Worm (Caenorhabditis elegans) whole organism, L3 larva: ENCODE data around the gene F57A10.4.

Experiments
- ZK546.5 ChIP-seq: sonication (generic microtip); optimal IDR thresholded peaks from 2 replicates; lab custom pipeline; 2017; ENCODE audit warnings: missing biosample characterization, missing genetic modification characterization
- aly-2 ChIP-seq: fragments of 150-350 bp; optimal IDR thresholded peaks from 2 replicates; lab custom pipeline; 2014; ENCODE audit warnings: missing biosample characterization, missing genetic modification characterization
- ama-1 ChIP-seq: fragments of 150-350 bp; optimal IDR thresholded peaks from 2 replicates; lab custom pipeline; 2018
- ceh-16 ChIP-seq: sonication (generic microtip); optimal IDR thresholded peaks from 2 replicates; lab custom pipeline; 2017; ENCODE audit warnings: missing biosample characterization, missing genetic modification characterization
- ceh-28 ChIP-seq: fragments of 150-350 bp; optimal IDR thresholded peaks from 2 replicates; lab custom pipeline; 2014; ENCODE audit warnings: missing biosample characterization, missing genetic modification reagents, missing genetic modification characterization
- ceh-82 ChIP-seq: fragments of 150-350 bp; optimal IDR thresholded peaks from 2 replicates; lab custom pipeline; 2014; ENCODE audit warnings: missing biosample characterization, missing genetic modification characterization
- ceh-9 ChIP-seq: sonication (generic microtip); optimal IDR thresholded peaks from 2 replicates; lab custom pipeline; 2018; ENCODE audit warnings: missing biosample characterization, missing genetic modification characterization
- egl-27 ChIP-seq: sonication (generic microtip); optimal IDR thresholded peaks from 4 replicates; lab custom pipeline; 2017; ENCODE audit warnings: missing biosample characterization, missing genetic modification reagents, missing genetic modification characterization
- egl-5 ChIP-seq: fragments of 150-350 bp; optimal IDR thresholded peaks from 2 replicates; lab custom pipeline; 2017; ENCODE audit warnings: missing biosample characterization, missing genetic modification reagents, missing genetic modification characterization, inconsistent platforms
- elt-1 ChIP-seq: fragments of 150-350 bp; optimal IDR thresholded peaks from 2 replicates; lab custom pipeline; 2014; ENCODE audit warnings: missing biosample characterization, missing genetic modification characterization
- elt-3 ChIP-seq, 3 experiments: fragments of 150-350 bp in 1 of 3; sonication (generic microtip) in 2 of 3; optimal IDR thresholded peaks; 2 replicates in 2 of 3; 4 replicates in 1 of 3; lab custom pipeline; 2014 to 2017; ENCODE audit warnings: missing biosample characterization in 3 of 3, missing genetic modification characterization in 3 of 3
- fkh-2 ChIP-seq: fragments of 150-350 bp; optimal IDR thresholded peaks from 2 replicates; lab custom pipeline; 2014; ENCODE audit warnings: missing biosample characterization, missing genetic modification reagents, missing genetic modification characterization
- lin-15B ChIP-seq: fragments of 150-350 bp; optimal IDR thresholded peaks from 2 replicates; lab custom pipeline; 2014; ENCODE audit warnings: missing biosample characterization, missing genetic modification characterization
- lin-39 ChIP-seq: fragments of 150-350 bp; optimal IDR thresholded peaks from 2 replicates; lab custom pipeline; 2018; ENCODE audit warnings: missing biosample characterization, missing genetic modification reagents, missing genetic modification characterization
- mdl-1 ChIP-seq: fragments of 150-350 bp; optimal IDR thresholded peaks from 2 replicates; lab custom pipeline; 2014; ENCODE audit warnings: missing biosample characterization, missing genetic modification characterization
- mml-1 ChIP-seq: fragments of 150-350 bp; sonication (generic microtip); optimal IDR thresholded peaks from 3 replicates; lab custom pipeline; 2014; ENCODE audit warnings: missing biosample characterization, missing genetic modification characterization
- nfya-1 ChIP-seq: sonication (generic microtip); optimal IDR thresholded peaks from 2 replicates; lab custom pipeline; 2017; ENCODE audit warnings: missing genetic modification characterization, mild to moderate bottlenecking, missing compliant biosample characterization, antibody characterized with exemption, moderate library complexity; ENCODE audit not compliant: insufficient read depth
- nhr-11 ChIP-seq: fragments of 150-350 bp; optimal IDR thresholded peaks from 2 replicates; lab custom pipeline; 2014; ENCODE audit warnings: missing biosample characterization, missing genetic modification characterization
- nhr-12 ChIP-seq: fragments of 150-350 bp; optimal IDR thresholded peaks from 2 replicates; lab custom pipeline; 2014; ENCODE audit warnings: missing biosample characterization, missing genetic modification characterization
- nhr-23 ChIP-seq: fragments of 150-350 bp; optimal IDR thresholded peaks from 2 replicates; lab custom pipeline; 2014; ENCODE audit warnings: missing biosample characterization, missing genetic modification reagents, missing genetic modification characterization
- nhr-237 ChIP-seq: fragments of 150-350 bp; optimal IDR thresholded peaks from 2 replicates; lab custom pipeline; 2014; ENCODE audit warnings: missing biosample characterization, missing genetic modification characterization
- nhr-28 ChIP-seq: fragments of 150-350 bp; optimal IDR thresholded peaks from 2 replicates; lab custom pipeline; 2014; ENCODE audit warnings: missing biosample characterization, missing genetic modification characterization
- nhr-67 ChIP-seq: fragments of 150-350 bp; optimal IDR thresholded peaks from 2 replicates; lab custom pipeline; 2014; ENCODE audit warnings: missing biosample characterization, missing genetic modification characterization
- nhr-76 ChIP-seq: fragments of 150-350 bp; sonication (generic microtip); optimal IDR thresholded peaks from 5 replicates; lab custom pipeline; 2014; ENCODE audit warnings: missing biosample characterization, missing genetic modification characterization
- pha-4 ChIP-seq: fragments of 150-350 bp; optimal IDR thresholded peaks from 2 replicates; lab custom pipeline; 2014; ENCODE audit warnings: missing biosample characterization, missing genetic modification reagents, missing genetic modification characterization
- pqm-1 ChIP-seq: fragments of 150-350 bp; optimal IDR thresholded peaks from 2 replicates; lab custom pipeline; 2017; ENCODE audit warnings: missing biosample characterization, missing genetic modification characterization, inconsistent platforms
- sea-2 ChIP-seq: fragments of 150-350 bp; sonication (generic microtip); optimal IDR thresholded peaks from 4 replicates; lab custom pipeline; 2014; ENCODE audit warnings: missing biosample characterization, missing genetic modification reagents, missing genetic modification characterization
- snpc-4 ChIP-seq: fragments of 150-350 bp; optimal IDR thresholded peaks from 2 replicates; lab custom pipeline; 2014; ENCODE audit warnings: missing biosample characterization, missing genetic modification characterization
- tbx-2 ChIP-seq: sonication (generic microtip); optimal IDR thresholded peaks from 2 replicates; lab custom pipeline; 2016; ENCODE audit warnings: mild to moderate bottlenecking, missing genetic modification characterization, missing compliant biosample characterization
- unc-39 ChIP-seq: sonication (generic microtip); optimal IDR thresholded peaks from 4 replicates; lab custom pipeline; 2017; ENCODE audit warnings: missing biosample characterization, missing genetic modification characterization
- zag-1 ChIP-seq: fragments of 150-350 bp; optimal IDR thresholded peaks from 2 replicates; lab custom pipeline; 2014; ENCODE audit warnings: missing biosample characterization, missing genetic modification characterization
- ztf-4 ChIP-seq: fragments of 150-350 bp; optimal IDR thresholded peaks from 2 replicates; lab custom pipeline; 2014; ENCODE audit warnings: missing biosample characterization, missing genetic modification characterization

The F57A10.4 gene

DNA sequence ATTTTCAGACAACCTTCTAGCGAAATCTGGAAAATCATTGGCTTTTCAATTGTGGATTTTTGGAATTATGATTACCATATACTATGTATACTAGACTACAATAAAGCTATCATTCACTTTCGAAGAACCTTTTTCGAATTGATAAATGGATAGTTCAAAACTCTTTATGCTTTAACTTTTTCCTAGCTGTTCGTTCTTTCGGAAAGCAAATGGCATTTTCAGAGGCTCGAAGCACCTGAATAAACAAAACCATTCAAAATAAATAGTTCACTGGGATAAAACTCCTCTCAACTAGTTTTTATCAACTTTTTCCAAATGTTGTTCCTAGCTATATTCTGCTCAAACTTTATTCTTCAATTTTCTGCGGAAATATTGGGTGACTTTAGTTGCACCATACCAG is 11.8 kb downstream of the F57A10.4 start, which contains the start of gene T26E4.2:
Gene T26E4.2 (plus strand): TSS at position 301 of the 400 bp plus-strand sequence.
- TF ChIP-seq ceh-28 (tag; lab: Kevin White, UChicago) = no peak
- TF ChIP-seq nfya-1 = no peak
- TF ChIP-seq ztf-4 (tag; lab: Kevin White, UChicago) = no peak
- TF ChIP-seq nhr-76 (tag; lab: Kevin White, UChicago) = no peak
- no peak for TF ChIP-seq nhr-67 (tag; lab: Kevin White, UChicago)
- TF ChIP-seq zag-1 (tag; lab: Kevin White, UChicago) = no peak
- no peak for TF ChIP-seq pqm-1
- TF ChIP-seq elt-1 (tag; lab: Kevin White, UChicago) = no peak
- no peak for TF ChIP-seq ZK546.5 (tag; lab: Kevin White, UChicago)
- no peak for TF ChIP-seq pha-4
- TF ChIP-seq nhr-23 (tag; lab: Kevin White, UChicago) = no peak
- TF ChIP-seq fkh-2 (tag; lab: Kevin White, UChicago) = no peak
- no peak for TF ChIP-seq nhr-28 (tag; lab: Kevin White, UChicago)
- no peak for TF ChIP-seq ama-1
- no peak for TF ChIP-seq lin-15B

ce11 chrV:15782494-15782893 is 13.3 kb downstream of the F57A10.4 start, which contains the start of gene T26E4.3:
Gene T26E4.3, plus strand, starts transcription at chrV:15782794.
- TF ChIP-seq nhr-12 (tag; lab: Kevin White, UChicago) = no peak

DNA sequence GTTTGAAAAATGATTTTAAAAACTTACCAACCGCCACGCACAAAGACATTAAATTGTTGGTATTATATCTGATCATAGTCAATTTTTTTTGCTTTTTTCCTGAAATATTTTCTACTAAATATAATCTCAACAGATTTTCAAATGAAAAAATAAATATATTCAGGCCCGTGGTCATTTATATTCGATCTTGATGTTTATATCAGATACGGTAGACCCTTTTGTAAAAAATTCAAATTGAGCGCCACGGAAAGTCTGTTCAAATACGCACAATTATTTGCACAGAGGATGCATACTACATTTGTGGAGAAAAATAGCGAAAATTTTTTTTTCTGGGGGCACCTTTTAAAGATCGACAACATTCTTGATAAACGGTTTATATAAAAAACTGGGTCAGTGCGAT is 23.2 kb downstream of the F57A10.4 start, which contains the start of gene T26E4.4:
Gene T26E4.4 (minus strand): TSS at position 101 of the 400 bp plus-strand sequence.
- TF ChIP-seq elt-1 (tag; lab: Kevin White, UChicago) (no peak), nhr-23 (tag; lab: Kevin White, UChicago) (no peak), nhr-28 (tag; lab: Kevin White, UChicago) (no peak), ZK546.5 (tag; lab: Kevin White, UChicago) (no peak), mdl-1 (tag; lab: Kevin White, UChicago) (no peak), ama-1 (no peak), tbx-2 (no peak), ceh-82 (tag; lab: Kevin White, UChicago) (no peak)

DNA sequence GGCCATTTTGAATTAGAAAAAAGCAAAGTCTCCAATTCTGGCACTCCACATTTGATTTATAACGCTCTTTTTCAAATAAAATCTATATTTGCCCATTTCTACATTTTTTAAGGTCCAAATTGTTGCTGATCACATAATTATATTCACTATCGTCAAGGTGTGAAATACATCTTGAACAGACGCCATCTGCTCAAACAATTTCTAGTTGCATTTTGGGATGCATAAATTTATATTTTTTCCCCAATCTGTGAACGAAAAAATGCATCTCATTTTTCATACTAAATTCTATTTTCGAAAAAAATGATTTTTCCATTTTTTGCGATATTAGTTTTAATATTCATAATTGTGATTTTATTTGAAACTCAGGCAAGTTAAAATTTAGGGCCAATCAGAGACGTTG is 24.0 kb downstream of the F57A10.4 start, which contains the start of gene T26E4.7:
Gene T26E4.7 (plus strand): TSS at position 301 of the 400 bp plus-strand sequence.
- TF ChIP-seq nhr-23 (tag; lab: Kevin White, UChicago) (no peak), mdl-1 (tag; lab: Kevin White, UChicago) (no peak), nhr-76 (tag; lab: Kevin White, UChicago) (no peak), sea-2 (GFP tag; lab: Kevin White, UChicago) (no peak), nhr-11 (tag; lab: Kevin White, UChicago) (no peak), lin-39 (tag; lab: Kevin White, UChicago) (no peak), elt-3 (tag; optimal IDR thresholded peaks at IDR 0.05; lab: Kevin White, UChicago) (no peak), nfya-1 (no peak), ceh-82 (tag; lab: Kevin White, UChicago) (no peak), ceh-16 (tag; lab: Kevin White, UChicago) (no peak), pha-4 (no peak), zag-1 (tag; lab: Kevin White, UChicago) (no peak), tbx-2 (no peak), nhr-12 (tag; lab: Kevin White, UChicago) (no peak), snpc-4 (no peak), egl-5 (no peak), egl-27 (tag; lab: Kevin White, UChicago) (no peak), nhr-237 (tag; lab: Kevin White, UChicago) (no peak), unc-39 (tag; lab: Kevin White, UChicago) (no peak)

DNA sequence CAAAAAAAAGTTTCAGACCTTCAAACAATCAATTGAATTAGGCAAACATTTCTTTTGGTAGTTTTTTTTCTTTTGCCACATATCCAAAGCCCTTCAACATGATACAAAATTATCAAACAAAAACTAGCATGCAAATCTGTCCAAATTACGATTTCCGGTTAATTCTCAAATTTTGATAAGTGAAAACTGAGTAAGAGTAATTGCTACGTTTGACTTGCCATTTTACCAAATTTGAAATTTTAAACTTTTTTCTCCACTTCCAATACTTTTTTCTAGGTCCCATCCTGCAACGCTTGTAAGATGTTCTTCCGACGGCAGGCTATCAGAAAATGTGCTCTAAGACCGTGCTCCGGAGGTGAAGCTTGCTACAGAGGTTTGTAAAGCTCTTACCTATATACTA is 26.8 kb downstream of the F57A10.4 start, which contains the start of gene nhr-223:
Gene nhr-223 (plus strand): TSS at position 301 of the 400 bp plus-strand sequence.
- no peak for TF ChIP-seq egl-27 (tag; lab: Kevin White, UChicago)
- no peak for TF ChIP-seq fkh-2 (tag; lab: Kevin White, UChicago)

DNA sequence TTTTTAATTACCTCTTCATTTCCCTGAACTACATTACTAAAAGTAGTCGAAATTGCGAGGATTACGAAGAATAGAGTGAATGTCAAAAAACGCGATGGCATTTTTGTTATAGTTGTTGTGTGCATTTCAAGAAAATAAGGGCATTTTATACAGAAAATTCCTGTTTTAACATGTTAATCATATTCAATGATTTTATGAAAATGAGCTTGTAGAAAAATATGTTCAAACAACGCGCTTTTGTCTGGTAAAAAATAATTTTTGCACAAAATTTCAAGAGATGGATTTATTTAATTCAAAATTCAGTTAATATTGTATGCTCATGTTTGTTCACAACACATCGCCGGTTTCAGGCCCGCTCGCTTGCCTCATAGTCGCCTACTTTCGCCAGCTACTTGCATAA is 28.9 kb downstream of the F57A10.4 start, which contains the start of gene T26E4.10:
Gene T26E4.10 (minus strand): TSS at position 101 of the 400 bp plus-strand sequence.
- TF ChIP-seq ZK546.5 (tag; lab: Kevin White, UChicago) = no peak
- no peak for TF ChIP-seq nhr-28 (tag; lab: Kevin White, UChicago)
- TF ChIP-seq mml-1 (tag; lab: Kevin White, UChicago) = no peak
- TF ChIP-seq nhr-12 (tag; lab: Kevin White, UChicago) = no peak
- TF ChIP-seq lin-15B = no peak
- TF ChIP-seq elt-3 (tag; optimal IDR thresholded peaks at IDR 0.05; lab: Kevin White, UChicago) = no peak
- no peak for TF ChIP-seq aly-2 (tag; lab: Kevin White, UChicago)
- TF ChIP-seq ceh-9 = no peak
- no peak for TF ChIP-seq mdl-1 (tag; lab: Kevin White, UChicago)
